Worm (Caenorhabditis elegans): ENCODE data around the gene C18B12.4.

DNA sequence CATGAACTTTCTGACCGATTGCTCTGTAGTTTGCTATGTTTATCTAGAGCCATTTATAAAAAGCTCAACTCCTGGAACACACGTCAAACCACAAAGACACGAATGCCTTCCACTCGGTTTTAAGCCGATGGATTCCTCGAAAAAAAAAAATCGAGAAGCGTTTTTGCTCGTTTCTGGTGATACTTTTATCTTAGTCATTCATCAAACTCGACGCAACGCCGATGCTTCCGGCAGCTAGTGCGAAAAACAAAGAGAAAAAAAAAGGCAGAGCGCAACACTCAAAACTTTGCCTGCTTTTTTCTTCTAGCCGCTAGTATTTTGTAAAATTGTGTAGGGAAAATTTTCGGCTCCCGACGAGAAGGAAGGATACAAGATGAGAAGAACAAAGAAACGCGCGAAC, 12.8 kb downstream of the C18B12.4 start:
- TF ChIP-seq madf-6 (GFP tag; IDR thresholded peaks at IDR 0.05) (no peak), xnd-1 (tag; optimal IDR thresholded peaks at IDR 0.05) (no peak), unc-62 (GFP tag; optimal IDR thresholded peaks at IDR 0.05) (no peak), ZK185.1 (tag; optimal IDR thresholded peaks at IDR 0.05; ENCODE audit: poor library complexity, severe bottlenecking) (no peak), F55B11.4 (tag; optimal IDR thresholded peaks at IDR 0.05; ENCODE audit: borderline replicate concordance, insufficient read depth) (no peak)

All from whole organism, young adult.